Worm (Caenorhabditis elegans): ENCODE measurements around the gene H03A11.13.

The H03A11.13 gene

ce11 chrX:15213182-15213829 lies at the start of gene H03A11.13, which contains the start of gene famk-1:
Gene H03A11.13 (minus strand): TSS chrX:15213232.
Gene famk-1 (minus strand): TSS chrX:15213259.
- no peak for TF ChIP-seq unc-30 (tag; optimal IDR thresholded peaks at IDR 0.05)
- peak; percentile 42 for TF ChIP-seq nhr-85 (tag)

DNA sequence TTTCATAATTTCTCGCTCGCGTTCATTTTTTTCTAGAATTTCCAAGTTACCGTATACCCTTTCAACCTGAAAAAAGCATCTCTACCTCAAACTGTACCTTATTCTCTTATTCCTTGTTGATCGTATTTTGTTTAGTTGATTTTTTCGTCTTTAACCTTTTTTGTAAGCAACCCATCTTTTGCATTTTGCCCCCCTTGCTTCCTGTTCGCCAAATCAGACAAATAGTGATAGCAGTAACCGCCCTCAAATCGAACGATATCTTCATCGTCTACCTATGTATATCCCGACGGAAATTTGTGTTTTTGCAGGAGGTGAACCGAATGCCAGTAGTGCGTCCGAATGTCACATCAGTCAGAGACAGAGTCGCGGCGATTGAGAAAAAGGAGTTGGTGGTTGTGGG lies 49.4 kb upstream of the H03A11.13 start, which contains the start of gene F46F2.5:
TSS of gene F46F2.5 (plus strand) at position 301 of the 400 bp plus-strand sequence.
- no peak for TF ChIP-seq nhr-20 (tag; optimal IDR thresholded peaks at IDR 0.05)
- 0 out of 2 replicates have a peak, but pooled peaks have one; percentile 22 for TF ChIP-seq grh-1 (GFP tag; IDR thresholded peaks at IDR 0.05)

- TF ChIP-seq nhr-71 (tag; optimal IDR thresholded peaks at IDR 0.05) (peak; percentile 53), grh-1 (GFP tag; IDR thresholded peaks at IDR 0.05) (0 out of 2 replicates have a peak, but pooled peaks have one; percentile 6), blmp-1 (tag; optimal IDR thresholded peaks at IDR 0.05) (peak; percentile 27), egl-27 (tag; optimal IDR thresholded peaks at IDR 0.05) (peak in 1 of 2 experiments; percentile 18), snu-23 (GFP tag; optimal IDR thresholded peaks at IDR 0.05) (peak; percentile 55), nhr-85 (tag) (peak; percentile 94), nhr-237 (tag; optimal IDR thresholded peaks at IDR 0.05) (no peak), elt-3 (tag; optimal IDR thresholded peaks at IDR 0.05) (peak in 1 of 6 experiments; percentile 31), nhr-90 (tag; optimal IDR thresholded peaks at IDR 0.05; ENCODE audit: poor library complexity) (peak; percentile 50), tbx-2 (tag; optimal IDR thresholded peaks at IDR 0.05) (no peak), nhr-19 (GFP tag; conservative IDR thresholded peaks at IDR 0.05) (0 out of 2 replicates have a peak, but pooled peaks have one; percentile 11), lin-14 (GFP tag; optimal IDR thresholded peaks at IDR 0.05) (peak; percentile 79), nhr-20 (tag; optimal IDR thresholded peaks at IDR 0.05) (peak; percentile 68), efl-3 (GFP tag; optimal IDR thresholded peaks at IDR 0.05) (no peak), mep-1 (tag; optimal IDR thresholded peaks at IDR 0.05) (peak; percentile 41)
Observed at ce11 chrX:15259947-15260687, 47.1 kb upstream of the H03A11.13 start, which contains the start of gene F46F2.3. Gene F46F2.3 (minus strand): TSS chrX:15260287.

DNA sequence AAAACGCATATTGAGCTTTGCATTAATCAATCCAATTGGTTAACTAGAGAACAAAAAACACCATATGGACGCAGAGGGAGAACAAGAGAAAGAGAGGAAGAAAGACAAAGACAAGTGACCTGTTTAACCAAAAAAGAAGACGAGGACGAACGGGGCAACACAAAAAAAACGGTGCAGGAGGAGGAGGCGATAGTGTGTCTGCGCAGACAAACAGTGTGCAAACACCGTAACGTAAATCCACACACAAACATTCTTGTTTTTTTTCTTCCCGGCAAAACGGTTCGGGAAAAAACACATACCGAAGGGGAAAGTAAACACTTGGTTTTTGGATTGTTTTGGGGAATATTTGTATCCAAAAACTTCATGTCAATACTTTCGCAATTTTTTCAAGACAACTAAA lies 33.6 kb upstream of the H03A11.13 start:
- no peak for TF ChIP-seq sptf-1 (tag; optimal IDR thresholded peaks at IDR 0.05)
- TF ChIP-seq sup-37 (GFP tag; optimal IDR thresholded peaks at IDR 0.05), result no peak
- no peak for TF ChIP-seq fkh-4 (tag; optimal IDR thresholded peaks at IDR 0.05; ENCODE audit: borderline replicate concordance)
- TF ChIP-seq jun-1 (tag; optimal IDR thresholded peaks at IDR 0.05), result no peak
- TF ChIP-seq ztf-11 (tag; optimal IDR thresholded peaks at IDR 0.05), result no peak
- TF ChIP-seq ceh-82 (tag; optimal IDR thresholded peaks at IDR 0.05), result no peak
- peak; percentile 69 for TF ChIP-seq blmp-1 (tag; optimal IDR thresholded peaks at IDR 0.05)
- no peak for TF ChIP-seq mdl-1 (tag; optimal IDR thresholded peaks at IDR 0.05)
- TF ChIP-seq C16A3.4 (tag; optimal IDR thresholded peaks at IDR 0.05), result peak; percentile 17
- TF ChIP-seq aha-1 (tag; optimal IDR thresholded peaks at IDR 0.05), result no peak
- peak; percentile 76 for TF ChIP-seq lin-14 (GFP tag; optimal IDR thresholded peaks at IDR 0.05)
- peak in 1 of 2 experiments; percentile 47 for TF ChIP-seq lin-35 (GFP tag; optimal IDR thresholded peaks at IDR 0.05)
- no peak for TF ChIP-seq nhr-85 (tag)
- TF ChIP-seq F16B12.6 (tag; optimal IDR thresholded peaks at IDR 0.05), result peak; percentile 72
- no peak for TF ChIP-seq snu-23 (GFP tag; optimal IDR thresholded peaks at IDR 0.05)
- no peak for TF ChIP-seq egl-13 (tag; optimal IDR thresholded peaks at IDR 0.05)
- no peak for TF ChIP-seq elt-2 (tag; optimal IDR thresholded peaks at IDR 0.05)
- no peak for TF ChIP-seq egl-27 (tag; optimal IDR thresholded peaks at IDR 0.05)
- no peak for TF ChIP-seq vab-15 (tag; optimal IDR thresholded peaks at IDR 0.05)
- no peak for TF ChIP-seq grh-1 (GFP tag; IDR thresholded peaks at IDR 0.05)
- TF ChIP-seq fkh-10 (GFP tag; optimal IDR thresholded peaks at IDR 0.05), result no peak
- TF ChIP-seq elt-3 (tag; optimal IDR thresholded peaks at IDR 0.05), result peak in 1 of 6 experiments; percentile 23
- TF ChIP-seq ces-1 (GFP tag; optimal IDR thresholded peaks at IDR 0.05), result no peak
- TF ChIP-seq nhr-71 (tag; optimal IDR thresholded peaks at IDR 0.05), result no peak
- no peak for TF ChIP-seq nhr-84 (tag; optimal IDR thresholded peaks at IDR 0.05)
- no peak for TF ChIP-seq swsn-7 (tag; optimal IDR thresholded peaks at IDR 0.05)
- TF ChIP-seq nhr-77 (tag; optimal IDR thresholded peaks at IDR 0.05), result no peak
- TF ChIP-seq efl-3 (GFP tag; optimal IDR thresholded peaks at IDR 0.05), result no peak
- TF ChIP-seq zag-1 (tag; optimal IDR thresholded peaks at IDR 0.05), result no peak
- no peak for TF ChIP-seq efl-1 (optimal IDR thresholded peaks at IDR 0.05)
- TF ChIP-seq efl-1 (GFP tag; optimal IDR thresholded peaks at IDR 0.05 in 1 of 2), result no peak
- TF ChIP-seq dpl-1 (GFP tag; optimal IDR thresholded peaks at IDR 0.05), result no peak
- peak; percentile 39 for TF ChIP-seq nhr-20 (tag; optimal IDR thresholded peaks at IDR 0.05)
- TF ChIP-seq hlh-17 (GFP tag; optimal IDR thresholded peaks at IDR 0.05; ENCODE audit: borderline replicate concordance), result no peak
